Fruit fly (Drosophila melanogaster) whole organism, prepupa: ENCODE results near the gene S-Lap4.

Source experiments
- Blimp-1 ChIP-seq: fragments of 200-800 bp; sonication (Bioruptor generic); optimal IDR thresholded peaks from 3 replicates; lab custom pipeline; 2017; ENCODE audit warnings: missing biosample characterization, missing genetic modification characterization, mild to moderate bottlenecking, moderate library complexity, missing genetic modification reagents
- CG10631 ChIP-seq: fragments of 200-800 bp; sonication (Bioruptor generic); optimal IDR thresholded peaks from 2 replicates; lab custom pipeline; 2016; ENCODE audit warnings: missing biosample characterization, missing genetic modification characterization
- CG11294 ChIP-seq: fragments of 200-800 bp; sonication (Bioruptor generic); IDR thresholded peaks from 2 replicates; pipeline ENCODE4 v1.3.6; 2022; ENCODE audit warnings: missing biosample characterization, missing genetic modification characterization
- CG11902 ChIP-seq: fragments of 200-800 bp; sonication (Bioruptor generic); optimal IDR thresholded peaks from 3 replicates; lab custom pipeline; 2016; ENCODE audit warnings: missing biosample characterization, missing genetic modification characterization
- CG15336 ChIP-seq: fragments of 200-800 bp; sonication (Bioruptor generic); IDR thresholded peaks from 2 replicates; pipeline ENCODE4 v1.3.6; 2022; ENCODE audit warnings: missing biosample characterization, missing genetic modification characterization
- CG3032 ChIP-seq: fragments of 200-800 bp; optimal IDR thresholded peaks from 2 replicates; lab custom pipeline; 2019; ENCODE audit warnings: missing biosample characterization, mild to moderate bottlenecking, missing genetic modification characterization, moderate library complexity
- CG31627 ChIP-seq: fragments of 200-800 bp; sonication (Bioruptor generic); optimal IDR thresholded peaks from 3 replicates; lab custom pipeline; 2016; ENCODE audit warnings: missing biosample characterization, missing genetic modification characterization
- CG32006 ChIP-seq: fragments of 200-800 bp; sonication (Bioruptor generic); optimal IDR thresholded peaks from 3 replicates; lab custom pipeline; 2017; ENCODE audit warnings: missing biosample characterization, mild to moderate bottlenecking, missing genetic modification characterization
- CG3919 ChIP-seq: fragments of 200-800 bp; sonication (Bioruptor generic); optimal IDR thresholded peaks from 3 replicates; lab custom pipeline; 2016; ENCODE audit warnings: missing biosample characterization, missing genetic modification characterization
- CG4318 ChIP-seq: fragments of 200-800 bp; sonication (Bioruptor generic); optimal IDR thresholded peaks from 3 replicates; lab custom pipeline; 2017; ENCODE audit warnings: missing biosample characterization, mild to moderate bottlenecking, missing genetic modification characterization
- CG6163 ChIP-seq: fragments of 200-800 bp; sonication (Bioruptor generic); IDR thresholded peaks from 3 replicates; pipeline ENCODE4 v1.3.6; 2022; ENCODE audit warnings: missing biosample characterization, missing genetic modification characterization
- CG6808 ChIP-seq: fragments of 200-800 bp; sonication (Bioruptor generic); optimal IDR thresholded peaks from 3 replicates; lab custom pipeline; 2017; ENCODE audit warnings: missing biosample characterization, missing genetic modification characterization, mild to moderate bottlenecking, moderate library complexity, missing genetic modification reagents
- CG8119 ChIP-seq: fragments of 200-800 bp; sonication (Bioruptor generic); IDR thresholded peaks from 3 replicates; pipeline ENCODE4 v1.3.6; 2022; ENCODE audit warnings: missing biosample characterization, missing genetic modification characterization
- CG9139 ChIP-seq: fragments of 200-800 bp; sonication (Bioruptor generic); optimal IDR thresholded peaks from 3 replicates; lab custom pipeline; 2017; ENCODE audit warnings: missing biosample characterization, mild to moderate bottlenecking, missing genetic modification characterization
- Eip75B ChIP-seq: fragments of 200-800 bp; sonication (Bioruptor generic); optimal IDR thresholded peaks from 3 replicates; lab custom pipeline; 2016; ENCODE audit warnings: missing biosample characterization, missing genetic modification characterization
- Eip78C ChIP-seq: fragments of 200-800 bp; sonication (Bioruptor generic); peaks from one replicate; lab custom pipeline; 2016; ENCODE audit warnings: missing biosample characterization, missing genetic modification characterization
- Eip93F ChIP-seq: fragments of 200-800 bp; sonication (Bioruptor generic); optimal IDR thresholded peaks from 2 replicates; lab custom pipeline; 2016; ENCODE audit warnings: missing biosample characterization, mild to moderate bottlenecking, missing genetic modification characterization
- Ets96B ChIP-seq: fragments of 200-800 bp; optimal IDR thresholded peaks from 2 replicates; lab custom pipeline; 2019; ENCODE audit warnings: missing biosample characterization, mild to moderate bottlenecking, missing genetic modification characterization, moderate library complexity
- Gug ChIP-seq: fragments of 200-800 bp; sonication (Bioruptor generic); IDR thresholded peaks from 2 replicates; pipeline ENCODE4 v1.3.6; 2022; ENCODE audit warnings: missing biosample characterization, missing genetic modification characterization
- Hr38 ChIP-seq: sonication (Bioruptor generic); optimal IDR thresholded peaks from 2 replicates; lab custom pipeline; 2016; ENCODE audit warnings: missing biosample characterization, missing genetic modification characterization
- Hr39 ChIP-seq: fragments of 200-800 bp; sonication (Bioruptor generic); optimal IDR thresholded peaks from 2 replicates; lab custom pipeline; 2016; ENCODE audit warnings: missing biosample characterization, missing genetic modification characterization
- Hr4 ChIP-seq: fragments of 200-800 bp; sonication (Bioruptor generic); optimal IDR thresholded peaks from 3 replicates; lab custom pipeline; 2016; ENCODE audit warnings: missing biosample characterization, missing genetic modification characterization
- Met ChIP-seq: fragments of 200-800 bp; sonication (Bioruptor generic); optimal IDR thresholded peaks from 3 replicates; lab custom pipeline; 2016; ENCODE audit warnings: missing biosample characterization, missing genetic modification characterization
- OdsH ChIP-seq: fragments of 200-800 bp; sonication (Bioruptor generic); optimal IDR thresholded peaks from 3 replicates; lab custom pipeline; 2016; ENCODE audit warnings: missing biosample characterization, missing genetic modification characterization
- Smox ChIP-seq: fragments of 200-800 bp; sonication (Bioruptor generic); optimal IDR thresholded peaks from 3 replicates; lab custom pipeline; 2016; ENCODE audit warnings: missing biosample characterization, missing genetic modification characterization
- Sox14 ChIP-seq: fragments of 200-800 bp; sonication (Bioruptor generic); optimal IDR thresholded peaks from 3 replicates; lab custom pipeline; 2016; ENCODE audit warnings: missing biosample characterization, missing genetic modification characterization
- Sox15 ChIP-seq: fragments of 200-800 bp; sonication (Bioruptor generic); optimal IDR thresholded peaks from 3 replicates; lab custom pipeline; 2016; ENCODE audit warnings: missing biosample characterization, missing genetic modification characterization
- achi ChIP-seq: fragments of 200-800 bp; sonication (Bioruptor generic); optimal IDR thresholded peaks from 3 replicates; lab custom pipeline; 2016; ENCODE audit warnings: missing biosample characterization, missing genetic modification characterization
- acj6 ChIP-seq: fragments of 200-800 bp; sonication (Bioruptor generic); optimal IDR thresholded peaks from 3 replicates; lab custom pipeline; 2016; ENCODE audit warnings: missing biosample characterization, missing genetic modification characterization
- cyc ChIP-seq: fragments of 200-800 bp; sonication (Bioruptor generic); optimal IDR thresholded peaks from 3 replicates; lab custom pipeline; 2016; ENCODE audit warnings: missing biosample characterization, missing genetic modification characterization
- dac ChIP-seq: fragments of 200-800 bp; sonication (Bioruptor generic); optimal IDR thresholded peaks from 2 replicates; lab custom pipeline; 2017; ENCODE audit warnings: missing biosample characterization, mild to moderate bottlenecking, missing genetic modification characterization
- dsx ChIP-seq: fragments of 200-800 bp; optimal IDR thresholded peaks from 3 replicates; lab custom pipeline; 2019; ENCODE audit warnings: missing biosample characterization, mild to moderate bottlenecking, missing genetic modification characterization, moderate library complexity; ENCODE audit not compliant: poor library complexity, severe bottlenecking
- eg ChIP-seq: fragments of 200-800 bp; sonication (Bioruptor generic); IDR thresholded peaks from 3 replicates; pipeline ENCODE4 v1.3.6; 2022; ENCODE audit warnings: missing biosample characterization, missing genetic modification characterization
- esn ChIP-seq: fragments of 200-800 bp; sonication (Bioruptor generic); optimal IDR thresholded peaks from 2 replicates; lab custom pipeline; 2016; ENCODE audit warnings: missing biosample characterization, mild to moderate bottlenecking, missing genetic modification characterization, moderate library complexity
- fd59A ChIP-seq: fragments of 200-800 bp; sonication (Bioruptor generic); optimal IDR thresholded peaks from 2 replicates; lab custom pipeline; 2017; ENCODE audit warnings: missing biosample characterization, mild to moderate bottlenecking, missing genetic modification characterization, missing genetic modification reagents
- fkh ChIP-seq: fragments of 200-800 bp; sonication (Bioruptor generic); optimal IDR thresholded peaks from 3 replicates; lab custom pipeline; 2017; ENCODE audit warnings: missing biosample characterization, mild to moderate bottlenecking, missing genetic modification characterization, moderate library complexity
- lz ChIP-seq: fragments of 200-800 bp; sonication (Bioruptor generic); optimal IDR thresholded peaks from 3 replicates; lab custom pipeline; 2016; ENCODE audit warnings: missing biosample characterization, missing genetic modification characterization
- pdm3 ChIP-seq: fragments of 200-800 bp; sonication (Bioruptor generic); optimal IDR thresholded peaks from 3 replicates; lab custom pipeline; 2016; ENCODE audit warnings: missing biosample characterization, missing genetic modification characterization
- spab ChIP-seq: fragments of 200-800 bp; sonication (Bioruptor generic); optimal IDR thresholded peaks from 2 replicates; lab custom pipeline; 2017; ENCODE audit warnings: missing biosample characterization, mild to moderate bottlenecking, missing genetic modification characterization, missing genetic modification reagents
- svp ChIP-seq: fragments of 200-800 bp; sonication (Bioruptor generic); peaks from one replicate; lab custom pipeline; 2016; ENCODE audit warnings: missing biosample characterization, missing genetic modification characterization
- topi ChIP-seq: fragments of 200-800 bp; sonication (Bioruptor generic); optimal IDR thresholded peaks from 3 replicates; lab custom pipeline; 2016; ENCODE audit warnings: missing biosample characterization, missing genetic modification characterization
- vri ChIP-seq: fragments of 200-800 bp; sonication (Bioruptor generic); optimal IDR thresholded peaks from 3 replicates; lab custom pipeline; 2016; ENCODE audit warnings: missing biosample characterization, mild to moderate bottlenecking, missing genetic modification characterization

Gene S-Lap4

DNA sequence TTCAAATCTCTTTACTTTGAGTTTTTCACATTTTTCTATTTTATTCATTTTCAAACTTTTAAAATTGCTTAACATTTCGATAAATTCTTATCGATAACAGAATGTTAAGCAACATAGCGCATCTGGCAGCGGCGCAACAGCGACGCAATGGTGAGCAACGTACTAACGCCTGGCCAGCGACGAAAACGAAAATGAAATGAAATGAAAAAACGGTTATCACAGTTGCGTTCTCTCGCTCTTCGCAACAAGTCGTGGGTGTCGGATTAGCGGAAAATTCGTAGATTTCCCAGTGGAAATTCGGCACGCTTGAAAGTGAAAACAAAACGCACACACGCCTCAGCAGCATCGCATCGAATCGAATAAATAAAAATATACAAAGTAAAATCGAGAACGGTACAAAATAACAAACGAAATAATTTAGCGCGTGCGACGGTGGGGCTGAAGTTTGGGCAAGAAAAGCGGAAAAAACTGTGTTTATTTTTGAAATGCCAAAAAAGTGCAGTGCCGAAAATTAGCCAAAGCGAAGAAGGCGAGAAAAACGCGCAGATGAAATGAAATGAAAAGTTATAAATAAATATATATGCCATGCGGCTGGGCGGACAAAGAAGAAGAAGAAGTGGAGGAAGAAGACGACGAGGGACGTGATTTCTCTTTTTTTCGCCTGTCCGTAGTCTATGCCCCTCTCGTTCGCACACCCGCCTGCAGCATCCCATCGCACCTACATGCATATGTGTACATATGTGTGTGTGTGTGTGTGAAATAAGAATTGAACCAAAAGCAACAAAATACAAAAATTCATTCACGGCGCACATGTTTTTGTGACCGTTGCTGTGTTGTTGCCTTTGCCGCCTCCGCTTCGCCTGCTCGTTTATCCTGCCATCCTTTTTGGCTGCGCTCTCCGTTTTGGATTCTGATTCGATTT lies 25.4 kb downstream of the S-Lap4 start (continued):
- no peak for TF ChIP-seq Hr38
- TF ChIP-seq CG4318, result no peak
- TF ChIP-seq CG6163 (GFP tag; lab: Robert Waterston, UW), result peak; percentile 75
- no peak for TF ChIP-seq fd59A (GFP tag; lab: Kevin White, UChicago)
- TF ChIP-seq fkh, result peak; percentile 17
- TF ChIP-seq Blimp-1 (GFP tag; lab: Kevin White, UChicago), result peak; percentile 91
- no peak for TF ChIP-seq CG11902
- TF ChIP-seq CG11294 (GFP tag; lab: Robert Waterston, UW), result no peak; the same call in 1 of the 2 replicates
- no peak for TF ChIP-seq Sox14

dm6 chr3L:10516707-10517450 lies 26.2 kb downstream of the S-Lap4 start:
- TF ChIP-seq Met (GFP tag; lab: Kevin White, UChicago) (peak; percentile 24), CG11902 (peak; percentile 40), Hr4 (GFP tag; lab: Kevin White, UChicago) (peak; percentile 6), Sox15 (GFP tag; lab: Kevin White, UChicago) (peak; percentile 9), achi (GFP tag; lab: Kevin White, UChicago) (peak; percentile 17), CG9139 (GFP tag; lab: Kevin White, UChicago) (no peak), Eip75B (GFP tag; lab: Kevin White, UChicago) (no peak), Ets96B (tag; lab: Kevin White, UChicago) (no peak), CG6808 (GFP tag; lab: Kevin White, UChicago) (peak; percentile 9), CG31627 (GFP tag; lab: Kevin White, UChicago) (peak; percentile 29), esn (GFP tag; lab: Kevin White, UChicago) (peak; percentile 46), svp (GFP tag; lab: Kevin White, UChicago) (peak; percentile 82), fd59A (GFP tag; lab: Kevin White, UChicago) (peak; percentile 32), acj6 (peak; percentile 38), Hr39 (peak; percentile 42), CG3032 (peak; percentile 13), CG3919 (GFP tag; lab: Kevin White, UChicago) (no peak), cyc (peak; percentile 2), CG32006 (GFP tag; lab: Kevin White, UChicago) (peak; percentile 48), Eip78C (GFP tag; lab: Kevin White, UChicago) (peak; percentile 72), spab (GFP tag; lab: Kevin White, UChicago) (peak; percentile 24), OdsH (GFP tag; lab: Kevin White, UChicago) (peak; percentile 19), lz (GFP tag; lab: Kevin White, UChicago) (peak; percentile 24), topi (GFP tag; lab: Kevin White, UChicago) (peak; percentile 29), Smox (GFP tag; lab: Kevin White, UChicago) (no peak), CG10631 (GFP tag; lab: Kevin White, UChicago) (peak; percentile 30), CG8119 (no peak)

DNA sequence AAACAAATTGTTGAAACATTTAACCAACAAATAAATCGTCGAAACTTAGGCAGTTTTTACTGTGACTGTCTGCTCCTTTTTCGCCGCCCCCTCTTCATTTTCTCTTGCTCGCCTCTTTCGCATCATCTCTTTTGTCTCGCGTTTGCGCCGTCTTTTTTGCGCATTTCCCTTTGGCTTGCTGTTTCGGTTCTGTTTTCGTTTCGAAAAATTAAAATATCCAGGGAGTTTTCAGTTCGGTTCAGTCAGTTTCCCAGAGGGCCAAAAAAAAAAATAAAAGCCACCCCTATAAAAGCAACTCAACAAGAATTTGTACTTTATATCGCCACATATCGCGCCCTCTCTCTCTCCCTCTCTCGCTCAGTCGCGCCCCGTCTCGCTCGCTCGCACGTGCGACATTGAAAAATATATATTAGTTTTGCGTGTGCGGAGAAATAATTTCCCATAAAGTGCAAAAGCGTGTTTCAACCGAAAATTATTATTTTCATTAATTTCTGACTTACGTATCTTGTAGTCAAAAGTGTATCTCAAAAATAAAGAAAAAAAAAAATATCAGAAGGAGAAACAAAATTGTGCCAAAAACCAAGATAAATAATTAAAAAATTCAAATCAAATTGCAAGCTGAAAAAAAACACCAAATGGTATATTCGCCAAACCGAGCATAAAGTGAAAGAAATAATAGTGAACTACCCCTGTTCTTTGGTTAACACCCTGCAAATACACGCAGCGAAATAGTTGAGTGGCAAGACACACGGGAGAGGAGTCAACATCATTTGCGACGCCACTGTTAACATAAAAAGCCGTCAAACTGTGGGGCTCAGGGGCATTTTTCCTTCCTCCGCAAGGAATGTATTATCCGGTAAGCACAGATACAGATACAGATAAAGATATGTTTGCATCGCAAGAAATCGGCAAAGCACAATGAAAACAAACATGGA lies 27.1 kb downstream of the S-Lap4 start:
- TF ChIP-seq cyc (no peak), CG3032 (no peak), acj6 (peak; percentile 10), Gug (no peak), spab (GFP tag; lab: Kevin White, UChicago) (no peak), CG6163 (GFP tag; lab: Robert Waterston, UW) (peak; percentile 66; the same call in 2 of the 3 replicates), CG11294 (GFP tag; lab: Robert Waterston, UW) (no peak), CG31627 (GFP tag; lab: Kevin White, UChicago) (no peak), fkh (no peak), Eip78C (GFP tag; lab: Kevin White, UChicago) (peak; percentile 46), dsx (GFP tag; lab: Kevin White, UChicago) (no peak), Eip93F (no peak), CG15336 (GFP tag; lab: Robert Waterston, UW) (no peak), pdm3 (GFP tag; lab: Kevin White, UChicago) (no peak), eg (GFP tag; lab: Robert Waterston, UW) (no peak), vri (no peak), dac (no peak), Blimp-1 (GFP tag; lab: Kevin White, UChicago) (no peak), CG6808 (GFP tag; lab: Kevin White, UChicago) (no peak)
